Worm (Caenorhabditis elegans) whole organism, L4/young adult: ENCODE results near the gene tars-1.

Source experiments
- W03F9.2 ChIP-seq: fragments of 150-350 bp; optimal IDR thresholded peaks from 2 replicates; lab custom pipeline; 2014; ENCODE audit warnings: missing biosample characterization, missing genetic modification characterization
- dao-5 ChIP-seq: sonication (generic microtip); optimal IDR thresholded peaks from 2 replicates; lab custom pipeline; 2016; ENCODE audit warnings: missing genotype, missing genetic modification characterization, moderate library complexity, missing compliant biosample characterization
- him-1 ChIP-seq: sonication (generic microtip); optimal IDR thresholded peaks from 2 replicates; lab custom pipeline; 2016; ENCODE audit warnings: missing genotype, missing genetic modification reagents, missing genetic modification characterization, missing compliant biosample characterization

- TF ChIP-seq him-1 (tag; lab: Kevin White, UChicago) = no peak
- no peak for TF ChIP-seq dao-5 (tag; lab: Kevin White, UChicago)
- TF ChIP-seq W03F9.2 (tag; lab: Kevin White, UChicago) = no peak
These were observed 50.1 kb downstream of the tars-1 start for ce11 chrII:11645383-11645782.
